Worm (Caenorhabditis elegans) whole organism, young adult: ENCODE data around the gene srab-24.

ENCODE experiments used
- him-1 ChIP-seq: sonication (generic microtip); optimal IDR thresholded peaks from 2 replicates; lab custom pipeline; 2016; ENCODE audit warnings: missing genotype, missing genetic modification reagents, missing genetic modification characterization, missing compliant biosample characterization
- hmg-1.2 ChIP-seq: fragments of 200-800 bp; sonication (Bioruptor generic); IDR thresholded peaks from 2 replicates; pipeline ENCODE4 v1.3.6; 2022; ENCODE audit warnings: missing genetic modification reagents, missing genetic modification characterization, missing compliant biosample characterization
- rcor-1 ChIP-seq: fragments of 200-800 bp; sonication (Bioruptor generic); IDR thresholded peaks from 2 replicates; pipeline ENCODE4 v1.3.6; 2022; ENCODE audit warnings: missing genetic modification reagents, missing genetic modification characterization, missing compliant biosample characterization
- snpc-4 ChIP-seq, 5 experiments: fragments of 150-350 bp in 1 of 5; sonication (generic microtip) in 4 of 5; optimal IDR thresholded peaks; 2 replicates each; lab custom pipeline; 2014 to 2018; ENCODE audit warnings: missing genetic modification characterization in 5 of 5, missing biosample characterization in 3 of 5, antibody characterized with exemption in 2 of 5, mild to moderate bottlenecking in 2 of 5, missing compliant biosample characterization in 2 of 5, missing genotype in 2 of 5, moderate library complexity in 2 of 5, missing genetic modification reagents in 1 of 5

ce11 chrIV:14238976-14239375, 11.0 kb downstream of the srab-24 start, which contains the start of gene Y64G10A.1:
- TF ChIP-seq hmg-1.2 (GFP tag; lab: Robert Waterston, UW) (no peak), snpc-4 (GFP tag; optimal IDR thresholded peaks at IDR 0.05; lab: Kevin White, UChicago) (no peak), snpc-4 (tag; optimal IDR thresholded peaks at IDR 0.05; lab: Kevin White, UChicago) (no peak), rcor-1 (GFP tag; lab: Robert Waterston, UW) (no peak), him-1 (tag; lab: Kevin White, UChicago) (no peak)
